Worm (Caenorhabditis elegans): ENCODE data around the gene metl-5.

metl-5 gene

DNA sequence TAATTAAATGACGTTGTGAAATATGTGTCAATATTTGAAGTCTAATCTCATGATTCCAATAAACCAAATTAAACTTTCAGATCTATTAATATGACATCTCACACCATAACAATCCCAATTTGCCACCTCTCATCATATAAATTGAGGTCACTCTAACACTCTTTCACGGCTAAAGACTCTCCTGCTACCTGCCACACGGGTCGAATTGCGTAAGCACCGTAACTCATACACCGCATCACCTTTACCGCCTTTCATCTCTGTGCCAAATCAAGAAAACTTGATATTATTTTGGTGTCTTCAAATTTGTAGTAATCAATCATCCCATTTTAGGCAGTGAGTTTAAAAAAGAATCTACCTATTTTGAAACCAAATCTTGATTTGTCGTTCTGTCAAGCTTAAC, 3.5 kb downstream of the metl-5 start:
- no peak for TF ChIP-seq spr-3 (GFP tag; optimal IDR thresholded peaks at IDR 0.05)
- no peak for TF ChIP-seq ama-1 (optimal IDR thresholded peaks at IDR 0.05)
- TF ChIP-seq madf-9 (GFP tag; conservative IDR thresholded peaks at IDR 0.05), result no peak
- no peak for TF ChIP-seq nhr-28 (tag; optimal IDR thresholded peaks at IDR 0.05)
- TF ChIP-seq mxl-3 (GFP tag; optimal IDR thresholded peaks at IDR 0.05), result no peak
- TF ChIP-seq mxl-2 (GFP tag; conservative IDR thresholded peaks at IDR 0.05), result no peak
- no peak for TF ChIP-seq lsy-2 (tag; optimal IDR thresholded peaks at IDR 0.05)
- TF ChIP-seq F10B5.3 (tag; optimal IDR thresholded peaks at IDR 0.05), result no peak
- TF ChIP-seq nhr-76 (tag; optimal IDR thresholded peaks at IDR 0.05), result no peak

DNA sequence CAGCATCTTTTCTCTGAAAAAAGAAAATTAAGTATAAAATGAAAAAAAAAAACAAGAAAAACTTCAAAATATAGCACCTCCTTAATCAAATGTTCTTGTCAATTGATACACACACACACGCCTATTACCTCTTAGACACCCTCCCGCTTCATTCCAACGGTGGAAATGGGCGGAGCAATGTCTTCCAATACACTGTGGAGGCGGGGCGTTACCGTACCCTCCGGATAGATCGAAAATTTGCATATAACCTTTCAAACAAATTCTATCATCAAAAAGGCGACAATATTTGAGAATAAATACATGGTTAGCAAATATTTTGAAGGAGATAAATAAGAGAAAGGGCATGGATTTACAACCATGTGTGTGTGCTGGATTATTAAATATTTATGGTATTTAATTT, 5.3 kb downstream of the metl-5 start:
- TF ChIP-seq lin-38 (GFP tag; IDR thresholded peaks at IDR 0.05), result 0 out of 2 replicates have a peak, but pooled peaks have one; percentile 17
- no peak for TF ChIP-seq tra-1 (GFP tag; IDR thresholded peaks at IDR 0.05)
- no peak for TF ChIP-seq daf-16 (GFP tag; optimal IDR thresholded peaks at IDR 0.05)
- TF ChIP-seq daf-16 (tag; optimal IDR thresholded peaks at IDR 0.05), result peak; percentile 9

DNA sequence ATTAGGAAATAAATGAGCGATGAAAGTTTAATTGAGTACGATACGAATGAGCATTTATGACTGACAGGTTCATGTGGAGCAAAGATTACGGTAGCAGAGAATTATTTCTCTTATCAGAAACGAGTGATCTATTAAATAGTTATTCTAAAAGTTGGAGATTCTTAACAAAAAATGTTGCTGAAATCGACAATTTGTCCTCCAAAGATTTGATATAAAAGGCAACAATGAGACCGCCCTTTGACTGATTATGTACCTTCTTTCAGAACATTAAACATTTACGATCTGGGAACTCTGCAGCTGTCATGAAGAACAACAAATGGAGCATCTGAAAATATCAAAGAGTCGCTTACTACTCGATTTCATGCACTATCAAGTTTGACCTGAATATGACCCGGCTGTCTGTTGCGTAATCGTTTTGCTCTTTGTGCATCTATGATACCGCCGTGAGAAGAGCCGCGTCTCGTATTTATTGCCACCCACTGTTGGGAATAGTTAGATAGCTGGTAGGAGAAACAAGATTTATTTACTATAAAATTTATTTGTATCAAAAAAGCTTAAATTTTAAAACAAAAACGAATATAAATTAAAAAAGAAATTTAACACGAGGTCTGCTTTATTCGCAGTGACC, 6.8 kb downstream of the metl-5 start, which contains the start of gene pal-1:
TSS of gene pal-1 (minus strand) at position 51 of the 628 bp plus-strand sequence.
- TF ChIP-seq nhr-48 (tag; optimal IDR thresholded peaks at IDR 0.05) (no peak), mxl-3 (GFP tag; optimal IDR thresholded peaks at IDR 0.05) (no peak), ztf-7 (tag; optimal IDR thresholded peaks at IDR 0.05) (no peak), nhr-42 (GFP tag; IDR thresholded peaks at IDR 0.05) (no peak), pqm-1 (tag; optimal IDR thresholded peaks at IDR 0.05) (no peak), php-3 (GFP tag; IDR thresholded peaks at IDR 0.05) (no peak), dmd-6 (GFP tag; IDR thresholded peaks at IDR 0.05) (no peak), unc-39 (tag; optimal IDR thresholded peaks at IDR 0.05) (no peak), nhr-25 (tag; optimal IDR thresholded peaks at IDR 0.05; ENCODE audit: borderline replicate concordance, insufficient read depth) (no peak), T26A8.4 (GFP tag; IDR thresholded peaks at IDR 0.05) (no peak), lin-38 (GFP tag; IDR thresholded peaks at IDR 0.05) (no peak)

DNA sequence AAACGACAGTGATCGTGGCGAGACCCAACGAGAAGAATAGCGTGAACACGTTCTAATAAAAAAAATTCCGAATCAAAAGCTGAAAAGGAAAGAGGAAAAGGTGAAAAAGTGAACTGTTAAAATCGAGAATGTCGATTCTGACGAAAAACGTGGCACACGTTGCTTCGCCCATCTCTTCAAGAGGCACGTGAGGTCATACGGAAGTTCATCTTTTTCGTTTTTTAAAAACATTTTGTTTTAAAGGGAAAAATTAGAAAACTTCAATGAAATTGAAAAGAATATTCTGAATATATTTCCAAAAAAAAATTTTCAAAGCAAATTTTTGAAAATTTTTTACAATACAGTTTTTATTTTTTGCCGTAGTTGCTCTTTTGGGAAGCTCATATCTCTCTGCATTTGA, 8.4 kb downstream of the metl-5 start, which contains the start of gene C38D4.7:
TSS of gene C38D4.7 (minus strand) at position 101 of the 400 bp plus-strand sequence.
- TF ChIP-seq nhr-111 (GFP tag; optimal IDR thresholded peaks at IDR 0.05), result no peak
- no peak for TF ChIP-seq spr-3 (GFP tag; optimal IDR thresholded peaks at IDR 0.05)
- TF ChIP-seq mep-1 (tag; optimal IDR thresholded peaks at IDR 0.05), result no peak
- TF ChIP-seq nhr-10 (tag; optimal IDR thresholded peaks at IDR 0.05), result no peak
- no peak for TF ChIP-seq vab-7 (GFP tag; IDR thresholded peaks at IDR 0.05)
- no peak for TF ChIP-seq mxl-3 (GFP tag; optimal IDR thresholded peaks at IDR 0.05)
- no peak for TF ChIP-seq mes-2 (tag; optimal IDR thresholded peaks at IDR 0.05; ENCODE audit: poor library complexity, severe bottlenecking)
- TF ChIP-seq duxl-1 (tag; optimal IDR thresholded peaks at IDR 0.05; ENCODE audit: poor library complexity), result no peak
- TF ChIP-seq tra-1 (GFP tag; IDR thresholded peaks at IDR 0.05), result no peak
- TF ChIP-seq mdt-29 (GFP tag; IDR thresholded peaks at IDR 0.05), result no peak
- no peak for TF ChIP-seq ama-1 (optimal IDR thresholded peaks at IDR 0.05)
- no peak for TF ChIP-seq ztf-7 (tag; optimal IDR thresholded peaks at IDR 0.05)

DNA sequence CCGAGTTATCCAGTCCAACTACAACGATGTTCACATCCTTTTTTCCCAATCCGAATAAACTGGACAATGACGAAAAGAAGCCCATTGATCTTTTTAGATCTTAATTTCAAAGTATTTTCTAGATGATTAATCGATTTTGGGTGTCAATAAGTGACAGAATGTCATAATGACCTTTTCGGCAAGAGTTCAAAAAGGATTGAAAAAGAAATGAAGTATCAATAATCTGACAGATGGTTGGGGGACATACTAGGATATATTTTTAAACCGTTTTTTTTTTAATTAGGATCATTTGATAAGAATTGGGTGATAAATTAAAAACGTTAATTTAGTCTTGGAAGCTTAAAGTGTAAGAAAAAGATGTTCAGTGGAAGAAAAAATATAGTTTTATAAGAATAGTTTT, 11.9 kb downstream of the metl-5 start, which contains the start of gene arl-6:
TSS of gene arl-6 (minus strand) at position 101 of the 400 bp plus-strand sequence.
- TF ChIP-seq F49E8.2 (tag; optimal IDR thresholded peaks at IDR 0.05; ENCODE audit: borderline replicate concordance) (no peak), saeg-2 (GFP tag; IDR thresholded peaks at IDR 0.05) (no peak), daf-8 (GFP tag; IDR thresholded peaks at IDR 0.05) (no peak), egl-27 (tag; optimal IDR thresholded peaks at IDR 0.05) (no peak), mdl-1 (tag; optimal IDR thresholded peaks at IDR 0.05) (no peak), Y105C5A.15 (GFP tag; IDR thresholded peaks at IDR 0.05) (no peak), skn-1 (tag; optimal IDR thresholded peaks at IDR 0.05) (no peak), F37D6.2 (tag; optimal IDR thresholded peaks at IDR 0.05) (no peak), ztf-7 (tag; optimal IDR thresholded peaks at IDR 0.05) (no peak), mxl-2 (GFP tag; conservative IDR thresholded peaks at IDR 0.05) (no peak), snpc-4 (tag; optimal IDR thresholded peaks at IDR 0.05) (no peak), hlh-11 (tag; optimal IDR thresholded peaks at IDR 0.05) (no peak), R02D3.7 (tag; optimal IDR thresholded peaks at IDR 0.05) (no peak)
